Fruit fly (Drosophila melanogaster): ENCODE measurements around the gene CG33783.

DNA sequence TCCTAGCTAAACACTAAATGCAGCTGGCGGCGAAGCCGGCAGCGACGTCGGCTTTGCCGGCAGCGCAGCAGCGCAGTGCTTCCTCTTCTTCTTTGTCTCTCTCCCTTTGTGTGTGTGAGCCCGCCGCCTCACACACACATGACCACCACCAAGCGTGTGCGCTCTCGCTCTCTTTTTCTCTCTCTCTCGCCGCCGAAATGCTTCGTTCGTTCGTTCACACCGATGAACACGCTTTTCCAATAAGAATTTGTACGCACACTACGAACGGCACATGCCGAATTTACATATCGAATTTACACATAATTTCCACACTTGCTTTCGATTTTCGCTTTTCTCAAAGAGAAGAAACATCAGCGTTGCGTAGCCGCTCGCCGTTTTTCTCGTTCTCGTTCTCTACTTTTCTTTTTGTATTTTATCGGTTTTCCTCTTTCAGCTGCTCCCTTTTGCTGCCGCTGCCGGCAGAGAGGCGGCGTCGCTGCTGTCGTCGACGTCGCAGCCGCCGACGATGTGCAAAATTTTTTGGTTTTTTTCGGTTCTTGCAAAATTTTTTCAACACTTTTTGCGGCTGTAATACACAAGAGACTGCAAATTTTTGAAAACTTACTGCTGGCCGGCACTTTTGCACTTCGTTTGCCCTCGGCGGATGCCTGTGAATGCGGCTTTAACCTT, 42.8 kb downstream of the CG33783 start:
- TF ChIP-seq h (GFP tag; optimal IDR thresholded peaks at IDR 0.05) (no peak), Vsx2 (GFP tag; optimal IDR thresholded peaks at IDR 0.05; ENCODE audit: partially characterized antibody) (no peak), GATAd (GFP tag; optimal IDR thresholded peaks at IDR 0.05) (no peak), Hnf4 (GFP tag; optimal IDR thresholded peaks at IDR 0.05) (no peak)

Measured in whole organism, wandering third instar larva.